Worm (Caenorhabditis elegans): ENCODE measurements around the gene gex-3.

Gene gex-3

DNA sequence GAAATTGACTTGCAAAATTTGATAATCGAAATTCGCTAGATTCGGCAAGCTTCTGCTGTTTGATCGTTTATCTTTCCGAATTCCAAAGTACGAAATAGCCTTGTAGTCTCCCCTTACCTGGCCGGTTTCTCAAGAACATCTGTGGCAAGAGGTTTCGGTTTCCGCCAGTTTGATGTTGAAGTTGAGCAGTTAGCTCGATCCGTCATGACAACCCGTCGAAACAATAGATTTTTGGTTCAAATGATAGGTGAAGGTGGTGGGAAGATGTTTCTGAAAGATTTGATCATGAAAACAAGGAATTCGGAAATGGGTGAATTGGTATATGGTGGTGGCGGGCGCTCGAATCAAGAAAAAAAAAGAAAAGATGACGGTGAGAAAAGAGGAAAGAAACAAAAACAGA, 5.8 kb upstream of the gex-3 start, which contains the start of gene acs-20:
TSS of gene acs-20 (minus strand) at position 270 of the 400 bp plus-strand sequence.
- TF ChIP-seq lin-54 (GFP tag; optimal IDR thresholded peaks at IDR 0.05) (no peak), rcor-1 (GFP tag; IDR thresholded peaks at IDR 0.05) (no peak), lin-26 (GFP tag; IDR thresholded peaks at IDR 0.05) (no peak), rec-8 (tag; optimal IDR thresholded peaks at IDR 0.05) (no peak), F10E7.11 (tag; optimal IDR thresholded peaks at IDR 0.05) (no peak), ekl-4 (GFP tag; IDR thresholded peaks at IDR 0.05) (no peak), dpl-1 (GFP tag; optimal IDR thresholded peaks at IDR 0.05) (no peak), Y95B8A.8 (GFP tag; IDR thresholded peaks at IDR 0.05) (no peak), ztf-26 (tag; optimal IDR thresholded peaks at IDR 0.05) (no peak), zfh-2 (GFP tag; conservative IDR thresholded peaks at IDR 0.05) (no peak)

DNA sequence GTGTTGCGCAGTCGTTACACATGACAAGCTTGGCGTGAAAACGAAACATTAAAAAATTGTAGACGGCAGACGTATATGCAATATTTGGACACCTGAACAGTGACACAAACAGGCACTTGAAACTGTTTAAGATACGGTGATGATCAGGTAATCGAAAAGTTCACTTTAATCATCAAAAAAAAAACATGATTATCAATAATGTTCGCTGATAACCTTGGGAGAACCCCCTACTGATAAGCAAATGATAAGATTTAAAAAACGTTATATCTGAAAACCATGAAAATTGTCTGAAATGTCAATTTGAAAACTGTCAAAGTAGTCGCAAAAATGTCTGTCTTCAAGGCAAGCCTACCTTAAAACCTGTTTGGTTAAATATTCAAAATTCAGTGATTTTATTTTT, 4.2 kb upstream of the gex-3 start:
- no peak for TF ChIP-seq F37B4.10 (GFP tag; IDR thresholded peaks at IDR 0.05)
- no peak for TF ChIP-seq sdz-38 (tag; optimal IDR thresholded peaks at IDR 0.05)
- no peak for TF ChIP-seq madf-10 (tag; optimal IDR thresholded peaks at IDR 0.05)
- TF ChIP-seq nhr-80 (tag; optimal IDR thresholded peaks at IDR 0.05): peak; percentile 93
- no peak for TF ChIP-seq repo-1 (tag; optimal IDR thresholded peaks at IDR 0.05)
- TF ChIP-seq dpl-1 (GFP tag; optimal IDR thresholded peaks at IDR 0.05): no peak
- TF ChIP-seq tbp1 (GFP tag; optimal IDR thresholded peaks at IDR 0.05): no peak
- TF ChIP-seq K11D2.4 (GFP tag; IDR thresholded peaks at IDR 0.05): no peak
- TF ChIP-seq akir-1 (GFP tag; optimal IDR thresholded peaks at IDR 0.05): no peak
- TF ChIP-seq aptf-3 (GFP tag; IDR thresholded peaks at IDR 0.05): no peak
- TF ChIP-seq hlh-26 (GFP tag; conservative IDR thresholded peaks at IDR 0.05): no peak
- peak; percentile 19 for TF ChIP-seq atf-7 (tag; optimal IDR thresholded peaks at IDR 0.05)
- TF ChIP-seq F33H1.4 (GFP tag; IDR thresholded peaks at IDR 0.05): no peak
- TF ChIP-seq F52B5.7 (tag; optimal IDR thresholded peaks at IDR 0.05): no peak
- TF ChIP-seq Y95B8A.8 (GFP tag; IDR thresholded peaks at IDR 0.05): no peak
- peak; percentile 47; the same call in 1 of the 2 replicates for TF ChIP-seq dox-1 (GFP tag; IDR thresholded peaks at IDR 0.05)
- TF ChIP-seq ceh-100 (GFP tag; IDR thresholded peaks at IDR 0.05): no peak
- TF ChIP-seq lin-26 (GFP tag; IDR thresholded peaks at IDR 0.05): no peak
- TF ChIP-seq unc-62 (GFP tag; optimal IDR thresholded peaks at IDR 0.05): peak; percentile 69
- TF ChIP-seq B0035.1 (tag; optimal IDR thresholded peaks at IDR 0.05): no peak
- no peak for TF ChIP-seq hrde-1 (tag; optimal IDR thresholded peaks at IDR 0.05; ENCODE audit: borderline replicate concordance)
- TF ChIP-seq hsf-1 (GFP tag; IDR thresholded peaks at IDR 0.05): no peak
- TF ChIP-seq lag-1 (GFP tag; IDR thresholded peaks at IDR 0.05): no peak
- TF ChIP-seq ceh-40 (GFP tag; IDR thresholded peaks at IDR 0.05): no peak
- no peak for TF ChIP-seq B0019.2 (GFP tag; conservative IDR thresholded peaks at IDR 0.05)
- TF ChIP-seq ceh-27 (GFP tag; optimal IDR thresholded peaks at IDR 0.05): no peak
- no peak for TF ChIP-seq F10E7.11 (tag; optimal IDR thresholded peaks at IDR 0.05)
- TF ChIP-seq attf-5 (GFP tag; optimal IDR thresholded peaks at IDR 0.05): no peak
- no peak for TF ChIP-seq madf-8 (GFP tag; conservative IDR thresholded peaks at IDR 0.05)
- TF ChIP-seq mes-4 (tag; optimal IDR thresholded peaks at IDR 0.05): no peak
- no peak for TF ChIP-seq ccch-3 (GFP tag; optimal IDR thresholded peaks at IDR 0.05)
- TF ChIP-seq attf-3 (GFP tag; conservative IDR thresholded peaks at IDR 0.05): no peak
- peak; percentile 10 for TF ChIP-seq lin-54 (GFP tag; optimal IDR thresholded peaks at IDR 0.05)
- TF ChIP-seq ceh-91 (GFP tag; IDR thresholded peaks at IDR 0.05): no peak
- no peak for TF ChIP-seq F55B11.4 (tag; optimal IDR thresholded peaks at IDR 0.05; ENCODE audit: borderline replicate concordance, insufficient read depth)
- peak; percentile 19 for TF ChIP-seq lin-40 (tag; optimal IDR thresholded peaks at IDR 0.05)
- no peak for TF ChIP-seq cebp-1 (GFP tag; IDR thresholded peaks at IDR 0.05)
- TF ChIP-seq cebp-1 (tag; optimal IDR thresholded peaks at IDR 0.05): no peak

All from whole organism, young adult.